Worm (Caenorhabditis elegans): ENCODE data around the gene Y47C4A.1.
"Not testable (repeated sequence)": the region's sequence is repeated elsewhere in the genome, so short reads cannot be mapped to it uniquely, and the experiment has no call there.

- TF ChIP-seq ama-1 (optimal IDR thresholded peaks at IDR 0.05); lin-14 (GFP tag; optimal IDR thresholded peaks at IDR 0.05); jun-1 (tag; optimal IDR thresholded peaks at IDR 0.05); pqm-1 (tag; optimal IDR thresholded peaks at IDR 0.05); fkh-10 (GFP tag; optimal IDR thresholded peaks at IDR 0.05); unc-62 (GFP tag; optimal IDR thresholded peaks at IDR 0.05); elt-2 (tag; optimal IDR thresholded peaks at IDR 0.05); skn-1 (tag; optimal IDR thresholded peaks at IDR 0.05); aly-2 (tag; optimal IDR thresholded peaks at IDR 0.05); lin-39 (tag; optimal IDR thresholded peaks at IDR 0.05); nhr-237 (tag; optimal IDR thresholded peaks at IDR 0.05); alr-1 (tag; optimal IDR thresholded peaks at IDR 0.05; ENCODE audit: borderline replicate concordance): not testable (repeated sequence)
Observed at ce11 chrX:322223-322622, 36.2 kb upstream of the Y47C4A.1 start, which contains the start of gene M02E1.3.

Data from whole organism, L1 larva.